Fruit fly (Drosophila melanogaster) whole organism, adult: ENCODE results near the gene CG3862.

Experiments
- CG11617 ChIP-seq: fragments of 200-800 bp; sonication (Bioruptor generic); optimal IDR thresholded peaks from 2 replicates; lab custom pipeline; 2017; ENCODE audit warnings: mild to moderate bottlenecking, missing biosample characterization, missing genetic modification reagents, missing genetic modification characterization
- CG7045 ChIP-seq: fragments of 200-800 bp; sonication (Bioruptor generic); optimal IDR thresholded peaks from 2 replicates; lab custom pipeline; 2017; ENCODE audit warnings: missing biosample characterization, mild to moderate bottlenecking, missing genetic modification characterization
- CG7101 ChIP-seq: fragments of 200-800 bp; sonication (Bioruptor generic); optimal IDR thresholded peaks from 2 replicates; lab custom pipeline; 2018; ENCODE audit warnings: missing biosample characterization, mild to moderate bottlenecking, missing genetic modification characterization, moderate library complexity
- Clk ChIP-seq: fragments of 200-800 bp; sonication (Bioruptor generic); optimal IDR thresholded peaks from 2 replicates; lab custom pipeline; 2017; ENCODE audit warnings: missing biosample characterization, missing genetic modification characterization
- Crg-1 ChIP-seq: fragments of 200-800 bp; sonication (Bioruptor generic); optimal IDR thresholded peaks from 2 replicates; lab custom pipeline; 2016; ENCODE audit warnings: missing biosample characterization, missing genetic modification characterization
- kay ChIP-seq: fragments of 200-800 bp; sonication (Bioruptor generic); peaks from one replicate; lab custom pipeline; 2016; ENCODE audit warnings: missing biosample characterization, missing genetic modification characterization, borderline replicate concordance
- pad ChIP-seq: fragments of 200-800 bp; sonication (Bioruptor generic); optimal IDR thresholded peaks from 3 replicates; lab custom pipeline; 2017; ENCODE audit warnings: missing biosample characterization, missing genetic modification characterization, mild to moderate bottlenecking, moderate library complexity, missing genetic modification reagents

DNA sequence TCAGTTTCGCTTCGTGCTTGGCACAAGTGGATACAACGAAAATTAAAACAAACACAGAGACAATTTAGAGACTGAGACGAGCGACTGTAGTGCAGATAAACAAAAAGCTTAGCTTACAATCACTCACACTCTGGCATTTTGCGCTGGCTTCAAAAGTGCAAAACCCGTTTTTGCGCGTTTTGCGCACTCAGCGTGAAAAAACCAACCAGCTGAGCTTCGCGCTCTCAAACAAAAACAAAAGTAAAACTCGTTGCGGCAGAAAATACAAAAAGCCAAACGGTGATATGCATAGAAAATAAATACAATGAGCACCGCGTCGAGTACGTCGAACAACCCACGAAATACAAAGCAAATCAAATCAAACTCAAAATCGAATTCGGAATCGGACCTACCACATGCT lies 15.1 kb upstream of the CG3862 start:
- TF ChIP-seq kay (GFP tag; lab: Kevin White, UChicago) (peak; percentile 95), CG11617 (GFP tag; lab: Kevin White, UChicago) (no peak), CG7045 (GFP tag; lab: Kevin White, UChicago) (no peak), pad (no peak), Clk (GFP tag; lab: Kevin White, UChicago) (no peak), CG7101 (tag; lab: Kevin White, UChicago) (no peak), Crg-1 (GFP tag; lab: Kevin White, UChicago) (no peak)
